Fruit fly (Drosophila melanogaster) whole organism, adult: ENCODE measurements around the gene Dpm2.

Experiments used
- CG11617 ChIP-seq: fragments of 200-800 bp; sonication (Bioruptor generic); optimal IDR thresholded peaks from 2 replicates; lab custom pipeline; 2017; ENCODE audit warnings: mild to moderate bottlenecking, missing biosample characterization, missing genetic modification reagents, missing genetic modification characterization
- CG14711 ChIP-seq: fragments of 200-800 bp; sonication (Bioruptor generic); optimal IDR thresholded peaks from 2 replicates; lab custom pipeline; 2018; ENCODE audit warnings: missing biosample characterization, mild to moderate bottlenecking, missing genetic modification characterization, moderate library complexity
- CG1620 ChIP-seq: fragments of 200-800 bp; sonication (Bioruptor generic); optimal IDR thresholded peaks from 2 replicates; lab custom pipeline; 2016; ENCODE audit warnings: missing biosample characterization, missing genetic modification characterization
- CG7045 ChIP-seq: fragments of 200-800 bp; sonication (Bioruptor generic); optimal IDR thresholded peaks from 2 replicates; lab custom pipeline; 2017; ENCODE audit warnings: missing biosample characterization, mild to moderate bottlenecking, missing genetic modification characterization
- cnc ChIP-seq, 2 experiments: fragments of >200 bp; optimal IDR thresholded peaks; 2 replicates each; lab custom pipeline; 2017
- kay ChIP-seq: fragments of 200-800 bp; sonication (Bioruptor generic); peaks from one replicate; lab custom pipeline; 2016; ENCODE audit warnings: missing biosample characterization, missing genetic modification characterization, borderline replicate concordance
- pad ChIP-seq: fragments of 200-800 bp; sonication (Bioruptor generic); optimal IDR thresholded peaks from 3 replicates; lab custom pipeline; 2017; ENCODE audit warnings: missing biosample characterization, missing genetic modification characterization, mild to moderate bottlenecking, moderate library complexity, missing genetic modification reagents

DNA sequence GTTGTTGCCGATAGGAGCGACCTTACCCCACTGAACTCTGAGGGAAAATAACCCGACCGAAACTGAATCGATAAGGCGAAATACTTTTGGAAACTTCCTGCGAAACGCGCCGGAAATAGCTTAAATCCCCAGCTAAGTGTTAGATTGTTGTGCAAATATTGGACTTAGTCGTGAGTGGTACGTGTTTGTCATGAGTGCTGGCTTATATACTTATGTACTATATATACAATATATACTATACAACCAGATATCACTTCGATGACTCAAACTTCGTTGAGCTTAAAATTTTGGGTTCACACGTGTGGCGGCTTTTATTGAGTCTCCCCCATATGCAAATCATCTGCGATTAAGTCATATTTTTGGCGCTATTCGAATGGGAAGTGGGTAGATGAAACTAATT is 26.9 kb downstream of the Dpm2 start:
- TF ChIP-seq CG14711 (tag; lab: Kevin White, UChicago) (no peak), cnc (optimal IDR thresholded peaks at IDR 0.05; lab: Kevin White, UChicago) (no peak), CG11617 (GFP tag; lab: Kevin White, UChicago) (no peak), CG1620 (GFP tag; lab: Kevin White, UChicago) (no peak), CG7045 (GFP tag; lab: Kevin White, UChicago) (no peak), kay (GFP tag; lab: Kevin White, UChicago) (no peak), pad (GFP tag; lab: Kevin White, UChicago) (no peak)
